Fruit fly (Drosophila melanogaster) S2 (cell line): ENCODE measurements around the gene Lk6.

Experiments used
- CG8478 ChIP-seq: fragments of >200 bp; optimal IDR thresholded peaks from 2 replicates; lab custom pipeline; 2018
- CTCF ChIP-seq, 2 experiments: fragments of >200 bp; optimal IDR thresholded peaks; 2 replicates each; lab custom pipeline; 2018

DNA sequence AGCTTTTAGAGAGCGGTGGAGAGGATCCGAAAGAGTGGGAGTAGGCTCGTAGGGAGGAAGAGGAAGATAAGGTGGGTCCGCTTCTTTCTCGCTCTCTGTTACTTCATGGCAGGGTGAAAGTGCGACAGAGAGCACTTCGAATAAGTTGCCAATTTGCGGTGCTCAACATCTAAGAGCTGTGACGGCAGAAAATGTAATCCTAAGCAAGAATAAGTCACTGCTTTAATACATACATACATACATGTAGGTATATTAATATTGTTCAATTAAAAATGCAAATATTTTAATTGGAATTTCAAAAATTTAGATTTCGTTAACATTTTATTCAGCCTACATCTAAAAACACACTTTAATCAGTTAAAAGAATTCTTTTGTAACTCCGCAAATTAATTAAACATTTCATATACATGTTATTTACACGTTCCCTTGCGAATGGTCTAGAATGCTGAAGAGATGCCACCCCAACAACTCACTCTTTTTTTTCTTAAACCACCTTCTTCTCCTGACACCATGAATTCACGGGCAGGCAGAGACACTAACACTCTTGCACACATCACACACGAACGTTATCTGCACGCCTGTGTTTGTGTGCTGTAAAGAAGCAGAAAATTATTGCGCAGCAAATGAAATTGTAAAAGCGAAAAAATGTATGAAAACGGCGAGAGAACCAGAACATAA lies 5.6 kb downstream of the Lk6 start:
- TF ChIP-seq CG8478 (lab: Kevin White, UChicago) (no peak), CTCF (optimal IDR thresholded peaks at IDR 0.05; lab: Kevin White, UChicago) (no peak)
